Worm (Caenorhabditis elegans): ENCODE data around the gene fbxa-160.
A peak's percentile ranks its signal among the peaks of the same experiment; 100 is the strongest.

fbxa-160 gene

ce11 chrII:1595137-1595536, 29.3 kb downstream of the fbxa-160 start, which contains the start of gene clec-20:
Gene clec-20, minus strand, starts transcription at chrII:1595237.
- TF ChIP-seq pha-4 (tag; optimal IDR thresholded peaks at IDR 0.05) (no peak), nhr-25 (tag; optimal IDR thresholded peaks at IDR 0.05) (no peak), ceh-28 (tag; optimal IDR thresholded peaks at IDR 0.05) (no peak), nhr-11 (tag; optimal IDR thresholded peaks at IDR 0.05) (no peak), fkh-10 (GFP tag; optimal IDR thresholded peaks at IDR 0.05) (no peak), elt-1 (tag; optimal IDR thresholded peaks at IDR 0.05) (no peak), nhr-23 (tag; optimal IDR thresholded peaks at IDR 0.05) (no peak), nhr-43 (tag; optimal IDR thresholded peaks at IDR 0.05; ENCODE audit: poor library complexity, severe bottlenecking) (no peak), tbx-2 (tag; optimal IDR thresholded peaks at IDR 0.05) (no peak), eor-1 (tag; optimal IDR thresholded peaks at IDR 0.05) (no peak), ama-1 (optimal IDR thresholded peaks at IDR 0.05) (no peak), fos-1 (tag; optimal IDR thresholded peaks at IDR 0.05) (no peak), elt-3 (tag; optimal IDR thresholded peaks at IDR 0.05) (no peak), nhr-67 (tag; optimal IDR thresholded peaks at IDR 0.05) (no peak), snpc-4 (tag; optimal IDR thresholded peaks at IDR 0.05) (no peak)

DNA sequence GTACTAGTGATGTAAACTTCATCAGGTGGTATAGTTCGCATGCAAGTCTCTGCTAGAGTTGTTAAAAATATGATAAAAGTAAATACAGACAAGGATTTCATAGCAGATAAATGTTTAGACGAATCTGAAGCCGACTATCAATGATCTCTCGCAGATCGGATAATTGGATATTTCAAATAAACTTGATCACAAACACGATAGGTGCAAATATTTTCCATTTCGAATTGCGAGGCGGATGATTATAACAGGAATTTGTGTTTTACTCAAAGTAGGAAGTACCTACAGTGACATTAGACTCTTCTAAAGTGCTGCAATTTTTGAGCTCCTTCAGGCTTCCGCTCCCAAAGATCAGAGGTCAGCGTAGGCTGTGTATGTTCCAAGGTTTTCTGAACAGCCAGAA, 34.6 kb downstream of the fbxa-160 start, which contains the start of gene T07H3.7:
TSS of gene T07H3.7 (minus strand) at position 101 of the 400 bp plus-strand sequence.
- TF ChIP-seq daf-12 (tag; optimal IDR thresholded peaks at IDR 0.05) (no peak), fkh-10 (GFP tag; optimal IDR thresholded peaks at IDR 0.05) (no peak), elt-2 (tag; optimal IDR thresholded peaks at IDR 0.05) (no peak), nhr-43 (tag; optimal IDR thresholded peaks at IDR 0.05; ENCODE audit: poor library complexity, severe bottlenecking) (no peak), nhr-76 (tag; optimal IDR thresholded peaks at IDR 0.05) (no peak), egl-27 (tag; optimal IDR thresholded peaks at IDR 0.05) (no peak), aly-2 (tag; optimal IDR thresholded peaks at IDR 0.05) (no peak), nhr-28 (tag; optimal IDR thresholded peaks at IDR 0.05) (no peak), fos-1 (tag; optimal IDR thresholded peaks at IDR 0.05) (no peak), fkh-2 (tag; optimal IDR thresholded peaks at IDR 0.05) (no peak)

DNA sequence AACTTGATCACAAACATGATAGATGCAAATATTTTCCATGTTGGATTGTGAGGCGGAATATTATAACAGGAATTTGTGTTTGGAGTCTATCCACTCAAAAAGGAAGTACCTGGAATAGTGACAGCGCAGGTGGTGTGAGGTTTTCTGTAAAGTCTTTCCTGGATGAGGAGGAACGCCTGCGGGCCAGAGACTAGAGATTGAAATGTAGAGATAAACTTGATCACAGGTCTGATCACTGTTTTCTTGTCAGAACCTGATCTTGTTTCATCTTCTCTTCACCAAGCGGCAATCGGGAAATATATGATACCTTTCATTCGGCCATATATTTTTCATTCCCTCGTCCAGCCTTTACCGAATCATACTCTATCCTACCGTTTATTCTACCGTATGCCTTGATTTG, 38.2 kb downstream of the fbxa-160 start, which contains the start of gene T07H3.8:
TSS of gene T07H3.8 (plus strand) at position 301 of the 400 bp plus-strand sequence.
- TF ChIP-seq lin-39 (tag; optimal IDR thresholded peaks at IDR 0.05) (no peak), R02D3.7 (tag; optimal IDR thresholded peaks at IDR 0.05) (no peak)

DNA sequence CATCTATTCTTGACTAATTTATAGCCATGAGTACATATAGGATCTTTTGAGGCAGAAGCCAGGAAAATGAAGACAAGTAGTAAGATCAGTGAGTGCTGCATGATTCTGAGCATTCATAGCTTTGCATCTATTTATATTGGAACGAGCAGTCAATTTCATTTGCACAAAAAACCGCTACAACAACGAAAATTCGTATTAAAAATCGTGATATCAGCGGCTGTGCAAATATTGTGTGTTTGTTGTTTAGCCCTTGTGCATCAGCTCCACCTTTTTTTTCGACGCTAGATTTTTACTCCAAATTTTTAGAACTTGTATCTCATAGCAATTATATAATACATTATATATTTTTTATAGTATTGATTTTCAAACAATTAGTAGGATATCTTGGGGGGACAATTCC, 40.3 kb downstream of the fbxa-160 start, which contains the start of gene clec-21:
TSS of gene clec-21 (minus strand) at position 101 of the 400 bp plus-strand sequence.
- TF ChIP-seq ztf-4 (tag; optimal IDR thresholded peaks at IDR 0.05) (no peak), hmg-11 (tag; optimal IDR thresholded peaks at IDR 0.05) (no peak), lin-15B (tag; optimal IDR thresholded peaks at IDR 0.05) (no peak), elt-1 (tag; optimal IDR thresholded peaks at IDR 0.05) (no peak), nhr-43 (tag; optimal IDR thresholded peaks at IDR 0.05; ENCODE audit: poor library complexity, severe bottlenecking) (no peak), mdl-1 (tag; optimal IDR thresholded peaks at IDR 0.05) (no peak), fos-1 (tag; optimal IDR thresholded peaks at IDR 0.05) (no peak), elt-2 (tag; optimal IDR thresholded peaks at IDR 0.05) (no peak), nhr-237 (tag; optimal IDR thresholded peaks at IDR 0.05) (no peak), ceh-9 (tag; optimal IDR thresholded peaks at IDR 0.05) (no peak), nhr-11 (tag; optimal IDR thresholded peaks at IDR 0.05) (no peak), pha-4 (tag; optimal IDR thresholded peaks at IDR 0.05) (no peak), nhr-25 (tag; optimal IDR thresholded peaks at IDR 0.05) (no peak), ama-1 (optimal IDR thresholded peaks at IDR 0.05) (no peak), ztf-11 (tag; optimal IDR thresholded peaks at IDR 0.05) (no peak)

DNA sequence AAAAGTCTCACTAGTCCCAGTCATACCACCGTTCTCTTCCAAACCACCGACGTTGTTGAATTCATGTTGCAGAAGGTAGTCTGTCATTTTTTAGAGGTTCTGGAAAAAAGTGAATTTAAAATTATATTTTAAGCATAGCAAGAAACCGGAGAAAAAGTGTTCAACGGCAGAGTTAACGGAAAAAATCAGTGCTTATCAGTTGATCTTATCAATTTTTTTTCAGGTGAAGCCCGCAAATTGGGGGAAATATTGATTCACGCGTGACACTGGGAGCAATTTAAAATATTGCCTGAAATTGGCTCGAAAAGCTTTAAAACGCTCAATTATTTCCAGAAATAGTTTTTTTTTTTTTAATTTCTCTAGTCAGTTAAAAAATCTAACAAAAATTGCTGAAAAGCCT, 44.6 kb downstream of the fbxa-160 start, which contains the start of gene math-38:
TSS of gene math-38 (minus strand) at position 101 of the 400 bp plus-strand sequence.
- TF ChIP-seq elt-2 (tag; optimal IDR thresholded peaks at IDR 0.05) (peak; percentile 56), hmg-11 (tag; optimal IDR thresholded peaks at IDR 0.05) (no peak)

DNA sequence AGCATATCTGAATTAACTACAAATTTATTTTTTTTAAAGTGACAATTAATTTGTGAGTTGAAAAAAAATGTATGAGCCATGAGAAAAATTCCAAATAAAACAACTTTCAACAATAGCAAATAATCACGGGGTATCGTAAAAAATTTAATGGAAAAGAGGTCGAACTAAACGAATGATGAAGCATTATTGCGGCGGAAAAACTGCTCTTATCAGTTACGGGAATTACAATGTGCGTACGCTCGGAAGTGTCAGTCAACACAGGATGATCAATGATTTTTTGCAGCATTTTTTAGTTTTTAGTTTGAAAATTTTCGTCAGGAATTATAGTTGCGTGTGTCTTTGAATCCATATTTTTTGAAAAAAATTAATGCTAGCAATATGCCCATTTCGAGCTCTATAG, 47.7 kb downstream of the fbxa-160 start:
- TF ChIP-seq ztf-4 (tag; optimal IDR thresholded peaks at IDR 0.05) (no peak), mml-1 (tag; optimal IDR thresholded peaks at IDR 0.05) (no peak), ceh-16 (tag; optimal IDR thresholded peaks at IDR 0.05) (no peak), nhr-67 (tag; optimal IDR thresholded peaks at IDR 0.05) (no peak), sea-2 (GFP tag; optimal IDR thresholded peaks at IDR 0.05) (no peak), nhr-76 (tag; optimal IDR thresholded peaks at IDR 0.05) (no peak), fkh-2 (tag; optimal IDR thresholded peaks at IDR 0.05) (no peak), nfya-1 (tag; optimal IDR thresholded peaks at IDR 0.05; ENCODE audit: insufficient read depth) (no peak), unc-62 (GFP tag; optimal IDR thresholded peaks at IDR 0.05) (no peak), nhr-43 (tag; optimal IDR thresholded peaks at IDR 0.05; ENCODE audit: poor library complexity, severe bottlenecking) (no peak), pqm-1 (tag; optimal IDR thresholded peaks at IDR 0.05) (peak; percentile 68), ceh-28 (tag; optimal IDR thresholded peaks at IDR 0.05) (no peak), skn-1 (tag; optimal IDR thresholded peaks at IDR 0.05) (no peak), nhr-23 (tag; optimal IDR thresholded peaks at IDR 0.05) (no peak), ceh-9 (tag; optimal IDR thresholded peaks at IDR 0.05) (no peak), jun-1 (tag; optimal IDR thresholded peaks at IDR 0.05) (peak; percentile 21), elt-2 (tag; optimal IDR thresholded peaks at IDR 0.05) (peak; percentile 82), ceh-82 (tag; optimal IDR thresholded peaks at IDR 0.05) (no peak), nhr-25 (tag; optimal IDR thresholded peaks at IDR 0.05) (no peak)

All from whole organism, L3 larva.